Fruit fly (Drosophila melanogaster): ENCODE data around the gene eIF2D.

The eIF2D gene

dm6 chr3R:29153197-29153644, 1.6 kb upstream of the eIF2D start, which contains the start of the genes Slbp and Rpn2 (continued):
- TF ChIP-seq gem (tag; optimal IDR thresholded peaks at IDR 0.05) (peak; percentile 26), hbn (GFP tag; IDR thresholded peaks at IDR 0.05; ENCODE audit: partially characterized antibody) (peak; percentile 95), NFAT (GFP tag; IDR thresholded peaks at IDR 0.05) (0 out of 2 replicates have a peak, but pooled peaks have one; percentile 4), Sry-δ (GFP tag; optimal IDR thresholded peaks at IDR 0.05) (peak; percentile 87), otp (GFP tag; IDR thresholded peaks at IDR 0.05) (no peak), stwl (tag; optimal IDR thresholded peaks at IDR 0.05) (peak; percentile 94), CG11695 (GFP tag; IDR thresholded peaks at IDR 0.05) (no peak), zen2 (GFP tag; IDR thresholded peaks at IDR 0.05; ENCODE audit: partially characterized antibody) (peak; percentile 87; the same call in 2 of the 3 replicates), zen (tag; optimal IDR thresholded peaks at IDR 0.05) (peak; percentile 35), ato (GFP tag; IDR thresholded peaks at IDR 0.05; ENCODE audit: partially characterized antibody) (peak; percentile 74; the same call in 1 of the 2 replicates), CrebB (tag; optimal IDR thresholded peaks at IDR 0.05) (no peak), dmrt11E (tag; optimal IDR thresholded peaks at IDR 0.05) (peak; percentile 9), CG10654 (GFP tag; optimal IDR thresholded peaks at IDR 0.05) (no peak), CG5953 (GFP tag; IDR thresholded peaks at IDR 0.05) (no peak), CG17385 (GFP tag; optimal IDR thresholded peaks at IDR 0.05) (peak; percentile 8), CG15479 (GFP tag; optimal IDR thresholded peaks at IDR 0.05) (peak; percentile 90), lmd (GFP tag; IDR thresholded peaks at IDR 0.05) (no peak; the same call in 1 of the 2 replicates), CG7556 (GFP tag; optimal IDR thresholded peaks at IDR 0.05) (peak; percentile 7), shn (GFP tag; optimal IDR thresholded peaks at IDR 0.05) (peak; percentile 57), CG3281 (GFP tag; optimal IDR thresholded peaks at IDR 0.05) (peak; percentile 20), CG16863 (GFP tag; optimal IDR thresholded peaks at IDR 0.05) (peak; percentile 33), Elba2 (GFP tag; optimal IDR thresholded peaks at IDR 0.05) (peak; percentile 40), CG3847 (GFP tag; IDR thresholded peaks at IDR 0.05) (peak; percentile 80), Lhr (GFP tag; optimal IDR thresholded peaks at IDR 0.05) (peak; percentile 41), CG4617 (GFP tag; optimal IDR thresholded peaks at IDR 0.05; ENCODE audit: borderline replicate concordance) (peak; percentile 89), sd (tag; optimal IDR thresholded peaks at IDR 0.05) (no peak), CG12236 (GFP tag; optimal IDR thresholded peaks at IDR 0.05) (peak; percentile 10), E2f2 (GFP tag; IDR thresholded peaks at IDR 0.05) (peak; percentile 81), CG2678 (tag; optimal IDR thresholded peaks at IDR 0.05) (peak; percentile 34), CG6791 (GFP tag; IDR thresholded peaks at IDR 0.05; ENCODE audit: partially characterized antibody) (peak; percentile 92), abd-A (tag; optimal IDR thresholded peaks at IDR 0.05) (no peak), HHEX (GFP tag; optimal IDR thresholded peaks at IDR 0.05) (peak; percentile 1), CG14441 (GFP tag; IDR thresholded peaks at IDR 0.05) (no peak), hb (GFP tag; IDR thresholded peaks at IDR 0.05; ENCODE audit: partially characterized antibody) (peak; percentile 82; the same call in 2 of the 3 replicates), sima (GFP tag; optimal IDR thresholded peaks at IDR 0.05) (no peak), CG4854 (GFP tag; optimal IDR thresholded peaks at IDR 0.05) (peak; percentile 37), grau (tag; optimal IDR thresholded peaks at IDR 0.05) (peak; percentile 50), CG31441 (GFP tag; IDR thresholded peaks at IDR 0.05) (0 out of 2 replicates have a peak, but pooled peaks have one; percentile 20), Trl (optimal IDR thresholded peaks at IDR 0.05) (no peak), Trl (GFP tag; optimal IDR thresholded peaks at IDR 0.05) (peak; percentile 42), CG2712 (tag; optimal IDR thresholded peaks at IDR 0.05) (peak; percentile 55), sens (GFP tag) (peak; percentile 85), CG13287 (GFP tag; IDR thresholded peaks at IDR 0.05; ENCODE audit: partially characterized antibody) (peak; percentile 98), CG15514 (GFP tag; optimal IDR thresholded peaks at IDR 0.05) (peak; percentile 55), CG15696 (tag; optimal IDR thresholded peaks at IDR 0.05) (no peak), fu2 (GFP tag; optimal IDR thresholded peaks at IDR 0.05) (peak; percentile 26), BEAF-32 (GFP tag; optimal IDR thresholded peaks at IDR 0.05) (peak; percentile 97), HmgZ (tag; optimal IDR thresholded peaks at IDR 0.05) (peak; percentile 88), slbo (GFP tag; IDR thresholded peaks at IDR 0.05) (peak; percentile 47), Pdp1 (GFP tag; optimal IDR thresholded peaks at IDR 0.05) (peak; percentile 31 to 70)

All from whole organism, embryonic.